Worm (Caenorhabditis elegans) whole organism, early embryonic: ENCODE data around the gene Y102A5C.27.

Experiments used
- ama-1 ChIP-seq: fragments of 150-350 bp; optimal IDR thresholded peaks from 2 replicates; lab custom pipeline; 2014
- tra-4 ChIP-seq: sonication (generic microtip); optimal IDR thresholded peaks from 2 replicates; lab custom pipeline; 2017; ENCODE audit warnings: missing genetic modification characterization, missing compliant biosample characterization

- TF ChIP-seq tra-4 (tag; lab: Kevin White, UChicago) = no peak
- TF ChIP-seq ama-1 = no peak
Observed at ce11 chrV:16956229-16956628, 32.3 kb downstream of the Y102A5C.27 start, which contains the start of gene clec-239.
